Fruit fly (Drosophila melanogaster): ENCODE measurements around the gene CG6761.

Gene CG6761

dm6 chr3L:9726707-9727106 lies 23.3 kb upstream of the CG6761 start, which contains the start of gene Naa60 (continued):
- no peak for TF ChIP-seq Ptx1 (GFP tag; IDR thresholded peaks at IDR 0.05)
- peak; percentile 89 for TF ChIP-seq zen2 (GFP tag; IDR thresholded peaks at IDR 0.05; ENCODE audit: partially characterized antibody)
- TF ChIP-seq CG12071 (GFP tag; optimal IDR thresholded peaks at IDR 0.05) = no peak
- no peak for TF ChIP-seq CG10321 (GFP tag; IDR thresholded peaks at IDR 0.05)
- no peak for TF ChIP-seq zf30C (GFP tag; optimal IDR thresholded peaks at IDR 0.05)
- TF ChIP-seq inv (GFP tag; IDR thresholded peaks at IDR 0.05; ENCODE audit: partially characterized antibody) = peak; percentile 86
- no peak for TF ChIP-seq ATbp (GFP tag; optimal IDR thresholded peaks at IDR 0.05)
- no peak for TF ChIP-seq Side (GFP tag; optimal IDR thresholded peaks at IDR 0.05)
- no peak for TF ChIP-seq CG14014 (GFP tag; IDR thresholded peaks at IDR 0.05)
- no peak for TF ChIP-seq CG12769 (tag; optimal IDR thresholded peaks at IDR 0.05)
- no peak for TF ChIP-seq Chrac-16 (GFP tag; optimal IDR thresholded peaks at IDR 0.05)
- TF ChIP-seq jumu (GFP tag; optimal IDR thresholded peaks at IDR 0.05) = no peak
- no peak for TF ChIP-seq nau (GFP tag; optimal IDR thresholded peaks at IDR 0.05)
- TF ChIP-seq nerfin-1 (tag; optimal IDR thresholded peaks at IDR 0.05) = no peak
- TF ChIP-seq Atf3 (GFP tag; optimal IDR thresholded peaks at IDR 0.05) = no peak
- TF ChIP-seq CoRest (tag; optimal IDR thresholded peaks at IDR 0.05) = no peak
- no peak for TF ChIP-seq CG14441 (GFP tag; IDR thresholded peaks at IDR 0.05)
- no peak for TF ChIP-seq NC2α (GFP tag; optimal IDR thresholded peaks at IDR 0.05)
- TF ChIP-seq CG3407 (GFP tag; optimal IDR thresholded peaks at IDR 0.05) = no peak
- TF ChIP-seq sna (GFP tag; IDR thresholded peaks at IDR 0.05; ENCODE audit: partially characterized antibody) = peak; percentile 78
- TF ChIP-seq CG7556 (GFP tag; optimal IDR thresholded peaks at IDR 0.05) = no peak
- TF ChIP-seq CG2875 (GFP tag; optimal IDR thresholded peaks at IDR 0.05) = no peak
- no peak for TF ChIP-seq ash1 (GFP tag; optimal IDR thresholded peaks at IDR 0.05)
- no peak for TF ChIP-seq ftz-f1 (GFP tag; optimal IDR thresholded peaks at IDR 0.05)
- no peak for TF ChIP-seq ssp (GFP tag; IDR thresholded peaks at IDR 0.05)
- TF ChIP-seq dpn (GFP tag; optimal IDR thresholded peaks at IDR 0.05) = no peak
- no peak for TF ChIP-seq onecut (GFP tag; IDR thresholded peaks at IDR 0.05)
- TF ChIP-seq zfh1 (GFP tag; IDR thresholded peaks at IDR 0.05) = no peak
- TF ChIP-seq Oli (tag; optimal IDR thresholded peaks at IDR 0.05) = no peak
- TF ChIP-seq stwl (tag; optimal IDR thresholded peaks at IDR 0.05) = peak; percentile 57
- no peak for TF ChIP-seq sob (GFP tag; IDR thresholded peaks at IDR 0.05)
- TF ChIP-seq CG4424 (GFP tag; optimal IDR thresholded peaks at IDR 0.05) = peak; percentile 5
- no peak for TF ChIP-seq HLHmδ (GFP tag; optimal IDR thresholded peaks at IDR 0.05)
- TF ChIP-seq CG10366 (GFP tag; IDR thresholded peaks at IDR 0.05) = no peak
- TF ChIP-seq CkIIα-i1 (GFP tag; IDR thresholded peaks at IDR 0.05) = no peak
- no peak for TF ChIP-seq Lim3 (GFP tag; IDR thresholded peaks at IDR 0.05)
- TF ChIP-seq run (tag; optimal IDR thresholded peaks at IDR 0.05) = no peak
- no peak for TF ChIP-seq Hsf (GFP tag; optimal IDR thresholded peaks at IDR 0.05)
- TF ChIP-seq H15 (GFP tag; IDR thresholded peaks at IDR 0.05) = no peak
- no peak for TF ChIP-seq CG17568 (GFP tag; optimal IDR thresholded peaks at IDR 0.05)
- peak; percentile 27 for TF ChIP-seq chn (GFP tag; optimal IDR thresholded peaks at IDR 0.05)
- peak; percentile 22 for TF ChIP-seq CG2120 (GFP tag; optimal IDR thresholded peaks at IDR 0.05)
- TF ChIP-seq lbe (GFP tag; optimal IDR thresholded peaks at IDR 0.05) = no peak
- no peak for TF ChIP-seq gt (GFP tag; IDR thresholded peaks at IDR 0.05)
- no peak for TF ChIP-seq mirr (GFP tag; optimal IDR thresholded peaks at IDR 0.05)
- no peak for TF ChIP-seq CG8290 (GFP tag; optimal IDR thresholded peaks at IDR 0.05)
- no peak for TF ChIP-seq CG8290 (tag; optimal IDR thresholded peaks at IDR 0.05)
- no peak for TF ChIP-seq CG12744 (GFP tag; optimal IDR thresholded peaks at IDR 0.05)
- no peak for TF ChIP-seq Camta (GFP tag; optimal IDR thresholded peaks at IDR 0.05)
- no peak for TF ChIP-seq dimm (GFP tag; IDR thresholded peaks at IDR 0.05)
- no peak for TF ChIP-seq emc (GFP tag; optimal IDR thresholded peaks at IDR 0.05)
- TF ChIP-seq CG3163 (GFP tag; optimal IDR thresholded peaks at IDR 0.05) = no peak
- no peak for TF ChIP-seq CG9876 (GFP tag; optimal IDR thresholded peaks at IDR 0.05)
